Fruit fly (Drosophila melanogaster) whole organism, embryonic: ENCODE measurements around the gene CG17982.

Source experiments
- Bgb ChIP-seq: fragments of 200-800 bp; sonication (Bioruptor generic); IDR thresholded peaks from 2 replicates; pipeline ENCODE4 v1.3.6; 2022; ENCODE audit warnings: missing biosample characterization, missing genetic modification characterization; ENCODE audit not compliant: partially characterized antibody
- CG10979 ChIP-seq: fragments of 200-800 bp; sonication (Bioruptor generic); optimal IDR thresholded peaks from 2 replicates; lab custom pipeline; 2018; ENCODE audit warnings: missing biosample characterization, mild to moderate bottlenecking, missing genetic modification characterization, moderate library complexity
- CG11398 ChIP-seq: fragments of 200-800 bp; sonication (Bioruptor generic); optimal IDR thresholded peaks from 2 replicates; lab custom pipeline; 2016; ENCODE audit warnings: missing biosample characterization, missing genetic modification characterization
- CG13287 ChIP-seq: fragments of 200-800 bp; sonication (Bioruptor generic); IDR thresholded peaks from 2 replicates; pipeline ENCODE4 v1.3.6; 2022; ENCODE audit warnings: missing biosample characterization, missing genetic modification characterization; ENCODE audit not compliant: partially characterized antibody
- CG13624 ChIP-seq: fragments of 200-800 bp; sonication (Bioruptor generic); optimal IDR thresholded peaks from 2 replicates; lab custom pipeline; 2016; ENCODE audit warnings: missing biosample characterization, missing genetic modification characterization
- CG17359 ChIP-seq: fragments of 200-800 bp; sonication (Bioruptor generic); optimal IDR thresholded peaks from 3 replicates; lab custom pipeline; 2018; ENCODE audit warnings: missing biosample characterization, mild to moderate bottlenecking, missing genetic modification characterization, moderate library complexity
- CG2202 ChIP-seq: fragments of 200-800 bp; sonication (Bioruptor generic); optimal IDR thresholded peaks from 2 replicates; lab custom pipeline; 2018; ENCODE audit warnings: missing biosample characterization, mild to moderate bottlenecking, missing genetic modification characterization
- CG31441 ChIP-seq: fragments of 200-800 bp; sonication (Bioruptor generic); IDR thresholded peaks from 2 replicates; pipeline ENCODE4 v1.3.6; 2022; ENCODE audit warnings: missing biosample characterization, missing genetic modification characterization
- CG3163 ChIP-seq: fragments of 200-800 bp; sonication (Bioruptor generic); optimal IDR thresholded peaks from 3 replicates; lab custom pipeline; 2016; ENCODE audit warnings: missing biosample characterization, missing genetic modification characterization
- CG33213 ChIP-seq: fragments of 200-800 bp; sonication (Bioruptor generic); optimal IDR thresholded peaks from 3 replicates; lab custom pipeline; 2016; ENCODE audit warnings: missing biosample characterization, missing genetic modification characterization
- CG34376 ChIP-seq: fragments of 200-800 bp; sonication (Bioruptor generic); optimal IDR thresholded peaks from 2 replicates; lab custom pipeline; 2018; ENCODE audit warnings: missing biosample characterization, mild to moderate bottlenecking, missing genetic modification characterization
- CG3995 ChIP-seq: fragments of 200-800 bp; sonication (Bioruptor generic); optimal IDR thresholded peaks from 3 replicates; lab custom pipeline; 2016; ENCODE audit warnings: missing biosample characterization, missing genetic modification characterization
- CG4360 ChIP-seq: fragments of 200-800 bp; sonication (Bioruptor generic); IDR thresholded peaks from 2 replicates; pipeline ENCODE4 v1.3.6; 2022; ENCODE audit warnings: missing biosample characterization, missing genetic modification characterization
- CG5180 ChIP-seq: fragments of 200-800 bp; sonication (Bioruptor generic); optimal IDR thresholded peaks from 3 replicates; lab custom pipeline; 2017; ENCODE audit warnings: missing biosample characterization, missing genetic modification characterization, mild to moderate bottlenecking, moderate library complexity, missing genetic modification reagents
- CG6765 ChIP-seq: fragments of 200-800 bp; sonication (Bioruptor generic); optimal IDR thresholded peaks from 3 replicates; lab custom pipeline; 2017; ENCODE audit warnings: missing biosample characterization, mild to moderate bottlenecking, missing genetic modification characterization
- CG6791 ChIP-seq: fragments of 200-800 bp; sonication (Bioruptor generic); IDR thresholded peaks from 3 replicates; pipeline ENCODE4 v1.3.6; 2022; ENCODE audit warnings: missing biosample characterization, missing genetic modification characterization; ENCODE audit not compliant: partially characterized antibody
- CG7271 ChIP-seq: fragments of 200-800 bp; sonication (Bioruptor generic); optimal IDR thresholded peaks from 2 replicates; lab custom pipeline; 2018; ENCODE audit warnings: missing biosample characterization, mild to moderate bottlenecking, missing genetic modification characterization, moderate library complexity
- CG7357 ChIP-seq: fragments of 200-800 bp; sonication (Bioruptor generic); IDR thresholded peaks from 3 replicates; pipeline ENCODE4 v1.3.6; 2022; ENCODE audit warnings: missing biosample characterization, missing genetic modification characterization
- CG7745 ChIP-seq: fragments of 200-800 bp; sonication (Bioruptor generic); optimal IDR thresholded peaks from 2 replicates; lab custom pipeline; 2018; ENCODE audit warnings: missing biosample characterization, mild to moderate bottlenecking, missing genetic modification characterization, moderate library complexity
- CG9817 ChIP-seq: fragments of 200-800 bp; sonication (Bioruptor generic); optimal IDR thresholded peaks from 2 replicates; lab custom pipeline; 2018; ENCODE audit warnings: missing biosample characterization, mild to moderate bottlenecking, missing genetic modification characterization, moderate library complexity
- Dad ChIP-seq: fragments of 200-800 bp; sonication (Bioruptor generic); optimal IDR thresholded peaks from 3 replicates; lab custom pipeline; 2016; ENCODE audit warnings: missing biosample characterization, missing genetic modification characterization
- Dip2 ChIP-seq: fragments of 200-800 bp; sonication (Bioruptor generic); IDR thresholded peaks from 2 replicates; pipeline ENCODE4 v1.3.6; 2022; ENCODE audit warnings: missing biosample characterization, missing genetic modification characterization
- Gug ChIP-seq: fragments of 200-800 bp; sonication (Bioruptor generic); IDR thresholded peaks from 4 replicates; pipeline ENCODE4 v1.3.6; 2022; ENCODE audit warnings: missing biosample characterization, missing genetic modification characterization
- H2.0 ChIP-seq: fragments of 200-800 bp; sonication (Bioruptor generic); IDR thresholded peaks from 2 replicates; pipeline ENCODE4 v1.3.6; 2022; ENCODE audit warnings: missing biosample characterization, missing genetic modification characterization
- HmgD ChIP-seq: fragments of 200-800 bp; sonication (Bioruptor generic); optimal IDR thresholded peaks from 3 replicates; lab custom pipeline; 2016; ENCODE audit warnings: missing biosample characterization, missing genetic modification characterization
- Hr3 ChIP-seq: fragments of 200-800 bp; sonication (Bioruptor generic); optimal IDR thresholded peaks from 3 replicates; lab custom pipeline; 2016; ENCODE audit warnings: missing biosample characterization, missing genetic modification characterization
- Hr39 ChIP-seq: fragments of >200 bp; optimal IDR thresholded peaks from 2 replicates; lab custom pipeline; 2017
- NC2α ChIP-seq: fragments of 200-800 bp; sonication (Bioruptor generic); optimal IDR thresholded peaks from 2 replicates; lab custom pipeline; 2016; ENCODE audit warnings: missing biosample characterization, missing genetic modification characterization
- NC2β ChIP-seq: fragments of 200-800 bp; sonication (Bioruptor generic); optimal IDR thresholded peaks from 2 replicates; lab custom pipeline; 2016; ENCODE audit warnings: missing biosample characterization, missing genetic modification characterization
- Nf-YC ChIP-seq: fragments of 200-800 bp; optimal IDR thresholded peaks from 3 replicates; lab custom pipeline; 2019; ENCODE audit warnings: missing biosample characterization, mild to moderate bottlenecking, missing genetic modification characterization, moderate library complexity
- Spps ChIP-seq: fragments of 200-800 bp; sonication (Bioruptor generic); optimal IDR thresholded peaks from 2 replicates; lab custom pipeline; 2018; ENCODE audit warnings: missing biosample characterization, mild to moderate bottlenecking, missing genetic modification characterization
- Sry-β ChIP-seq: fragments of 200-800 bp; sonication (Bioruptor generic); optimal IDR thresholded peaks from 2 replicates; lab custom pipeline; 2018; ENCODE audit warnings: missing biosample characterization, mild to moderate bottlenecking, missing genetic modification characterization, moderate library complexity
- Ssrp ChIP-seq: fragments of 200-800 bp; sonication (Bioruptor generic); optimal IDR thresholded peaks from 2 replicates; lab custom pipeline; 2018; ENCODE audit warnings: missing biosample characterization, mild to moderate bottlenecking, missing genetic modification characterization, moderate library complexity
- Xrp1 ChIP-seq: fragments of 200-800 bp; sonication (Bioruptor generic); IDR thresholded peaks from 2 replicates; pipeline ENCODE4 v1.3.6; 2022; ENCODE audit warnings: missing biosample characterization, missing genetic modification characterization
- abd-A ChIP-seq: fragments of 200-800 bp; sonication (Bioruptor generic); optimal IDR thresholded peaks from 3 replicates; lab custom pipeline; 2019; ENCODE audit warnings: missing biosample characterization, mild to moderate bottlenecking, missing genetic modification characterization, moderate library complexity
- al ChIP-seq: fragments of 200-800 bp; sonication (Bioruptor generic); IDR thresholded peaks from 2 replicates; pipeline ENCODE4 v1.3.6; 2022; ENCODE audit warnings: missing biosample characterization, missing genetic modification characterization
- ap ChIP-seq: fragments of 200-800 bp; sonication (Bioruptor generic); IDR thresholded peaks from 2 replicates; pipeline ENCODE4 v1.3.6; 2022; ENCODE audit warnings: missing biosample characterization, missing genetic modification characterization
- az2 ChIP-seq: fragments of 200-800 bp; sonication (Bioruptor generic); optimal IDR thresholded peaks from 3 replicates; lab custom pipeline; 2016; ENCODE audit warnings: missing biosample characterization, missing genetic modification characterization
- br ChIP-seq: fragments of >200 bp; optimal IDR thresholded peaks from 2 replicates; lab custom pipeline; 2017
- crol ChIP-seq: fragments of 200-800 bp; sonication (Bioruptor generic); IDR thresholded peaks from 2 replicates; pipeline ENCODE4 v1.3.6; 2022; ENCODE audit warnings: missing biosample characterization, missing genetic modification characterization
- exex ChIP-seq: fragments of 200-800 bp; sonication (Bioruptor generic); optimal IDR thresholded peaks from 4 replicates; lab custom pipeline; 2018; ENCODE audit warnings: missing biosample characterization, mild to moderate bottlenecking, missing genetic modification characterization, moderate library complexity
- fd96Cb ChIP-seq: fragments of 200-800 bp; sonication (Bioruptor generic); optimal IDR thresholded peaks from 2 replicates; lab custom pipeline; 2018; ENCODE audit warnings: missing biosample characterization, mild to moderate bottlenecking, missing genetic modification characterization, moderate library complexity
- grau ChIP-seq: fragments of 200-800 bp; optimal IDR thresholded peaks from 3 replicates; lab custom pipeline; 2019; ENCODE audit warnings: missing biosample characterization, mild to moderate bottlenecking, missing genetic modification characterization, moderate library complexity
- grn ChIP-seq: fragments of 200-800 bp; sonication (Bioruptor generic); optimal IDR thresholded peaks from 3 replicates; lab custom pipeline; 2017; ENCODE audit warnings: missing biosample characterization, missing genetic modification characterization
- hb ChIP-seq: fragments of 200-800 bp; sonication (Bioruptor generic); IDR thresholded peaks from 3 replicates; pipeline ENCODE4 v1.3.6; 2022; ENCODE audit warnings: missing biosample characterization, missing genetic modification characterization; ENCODE audit not compliant: partially characterized antibody
- hbn ChIP-seq: fragments of 200-800 bp; sonication (Bioruptor generic); IDR thresholded peaks from 2 replicates; pipeline ENCODE4 v1.3.6; 2022; ENCODE audit warnings: missing biosample characterization, missing genetic modification characterization; ENCODE audit not compliant: partially characterized antibody
- hth ChIP-seq: fragments of >200 bp; optimal IDR thresholded peaks from 2 replicates; lab custom pipeline; 2017; ENCODE audit warnings: inconsistent platforms
- kay ChIP-seq: fragments of 200-800 bp; sonication (Bioruptor generic); optimal IDR thresholded peaks from 2 replicates; lab custom pipeline; 2016; ENCODE audit warnings: missing biosample characterization, missing genetic modification characterization
- mld ChIP-seq: fragments of 200-800 bp; sonication (Bioruptor generic); IDR thresholded peaks from 3 replicates; pipeline ENCODE4 v1.3.6; 2022; ENCODE audit warnings: missing biosample characterization, missing genetic modification characterization; ENCODE audit not compliant: partially characterized antibody
- rib ChIP-seq: fragments of 200-800 bp; sonication (Bioruptor generic); IDR thresholded peaks from 2 replicates; pipeline ENCODE4 v1.3.6; 2022; ENCODE audit warnings: missing biosample characterization, missing genetic modification characterization
- sd ChIP-seq: fragments of 200-800 bp; sonication (Bioruptor generic); optimal IDR thresholded peaks from 3 replicates; lab custom pipeline; 2018; ENCODE audit warnings: missing biosample characterization, mild to moderate bottlenecking, missing genetic modification characterization, moderate library complexity
- sens-2 ChIP-seq: fragments of 200-800 bp; sonication (Bioruptor generic); IDR thresholded peaks from 2 replicates; pipeline ENCODE4 v1.3.6; 2022; ENCODE audit warnings: missing biosample characterization, missing genetic modification characterization
- tin ChIP-seq: fragments of 200-800 bp; sonication (Bioruptor generic); optimal IDR thresholded peaks from 3 replicates; lab custom pipeline; 2016; ENCODE audit warnings: missing biosample characterization, missing genetic modification characterization

CG17982 gene

DNA sequence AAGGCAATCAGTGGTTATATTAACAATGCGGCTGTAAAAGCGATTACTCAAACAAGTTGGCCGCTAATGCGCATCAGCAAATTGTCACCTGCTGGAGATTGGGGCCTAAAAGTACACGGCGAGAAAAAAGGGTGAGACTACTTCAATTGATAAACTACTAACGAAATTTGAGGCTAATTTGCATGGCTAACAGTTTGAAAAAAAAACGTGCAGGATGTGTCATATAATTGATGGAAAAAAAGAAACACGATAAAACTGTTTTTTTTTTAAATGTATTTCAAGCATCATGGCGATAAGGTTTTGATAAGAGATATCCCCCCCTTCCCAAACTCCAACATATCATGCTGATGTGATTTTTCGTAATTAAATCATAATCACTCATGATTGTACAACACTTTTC is 30.9 kb downstream of the CG17982 start (continued):
- TF ChIP-seq CG4360 (GFP tag; lab: Robert Waterston, UW) (no peak), kay (no peak), CG17359 (tag; lab: Kevin White, UChicago) (peak; percentile 6), Spps (tag; lab: Kevin White, UChicago) (no peak), NC2α (GFP tag; lab: Kevin White, UChicago) (no peak), CG31441 (GFP tag; lab: Robert Waterston, UW) (no peak), CG34376 (peak; percentile 19), az2 (GFP tag; lab: Kevin White, UChicago) (no peak), CG7271 (no peak), CG6791 (GFP tag; lab: Robert Waterston, UW) (no peak), H2.0 (GFP tag; lab: Robert Waterston, UW) (no peak), abd-A (tag; lab: Kevin White, UChicago) (no peak), Hr39 (lab: Kevin White, UChicago) (no peak), HmgD (no peak), al (GFP tag; lab: Robert Waterston, UW) (peak; percentile 47), CG7357 (GFP tag; lab: Robert Waterston, UW) (no peak), Dad (no peak), CG13624 (GFP tag; lab: Kevin White, UChicago) (peak; percentile 65), mld (GFP tag; lab: Robert Waterston, UW) (no peak), NC2β (no peak), rib (no peak), CG3995 (GFP tag; lab: Kevin White, UChicago) (no peak), crol (GFP tag; lab: Robert Waterston, UW) (no peak), CG6765 (peak; percentile 21), ap (GFP tag; lab: Robert Waterston, UW) (no peak), Dip2 (GFP tag; lab: Robert Waterston, UW) (no peak), CG13287 (no peak), Bgb (GFP tag; lab: Robert Waterston, UW) (no peak), grau (no peak), Sry-β (GFP tag; lab: Kevin White, UChicago) (no peak), CG7745 (tag; lab: Kevin White, UChicago) (no peak), Gug (GFP tag; lab: Robert Waterston, UW) (no peak), Nf-YC (no peak), CG5180 (no peak), Hr3 (GFP tag; lab: Kevin White, UChicago) (no peak), hb (GFP tag; lab: Robert Waterston, UW) (no peak), br (lab: Kevin White, UChicago) (no peak), exex (tag; lab: Kevin White, UChicago) (no peak), sd (tag; lab: Kevin White, UChicago) (no peak), sens-2 (GFP tag; lab: Robert Waterston, UW) (no peak), Ssrp (no peak), CG10979 (tag; lab: Kevin White, UChicago) (no peak), CG11398 (GFP tag; lab: Kevin White, UChicago) (no peak), CG2202 (tag; lab: Kevin White, UChicago) (no peak), Xrp1 (GFP tag; lab: Robert Waterston, UW) (no peak), CG9817 (peak; percentile 19), hth (lab: Kevin White, UChicago) (no peak), tin (no peak), grn (GFP tag; lab: Kevin White, UChicago) (no peak), CG3163 (GFP tag; lab: Kevin White, UChicago) (no peak), CG33213 (no peak), hbn (GFP tag; lab: Robert Waterston, UW) (no peak), fd96Cb (tag; lab: Kevin White, UChicago) (no peak)
